Worm (Caenorhabditis elegans): ENCODE results near the gene C03H5.4.

ce11 chrII:423086-423485 lies 48.0 kb downstream of the C03H5.4 start, which contains the start of gene C24H12.8:
- TF ChIP-seq ref-1 (GFP tag; conservative IDR thresholded peaks at IDR 0.05) (no peak), cog-1 (tag; optimal IDR thresholded peaks at IDR 0.05) (no peak), ztf-23 (GFP tag; IDR thresholded peaks at IDR 0.05) (no peak), klf-2 (GFP tag; conservative IDR thresholded peaks at IDR 0.05) (no peak), tab-1 (GFP tag; IDR thresholded peaks at IDR 0.05) (no peak), T22C8.4 (GFP tag; IDR thresholded peaks at IDR 0.05) (no peak)

All from whole organism, midembryonic.